Worm (Caenorhabditis elegans): Measurements from ENCODE around the gene Y59A8B.26.
"Not testable (repeated sequence)": the region's sequence is repeated elsewhere in the genome, so short reads cannot be mapped to it uniquely, and the experiment has no call there.

Y59A8B.26 gene

DNA sequence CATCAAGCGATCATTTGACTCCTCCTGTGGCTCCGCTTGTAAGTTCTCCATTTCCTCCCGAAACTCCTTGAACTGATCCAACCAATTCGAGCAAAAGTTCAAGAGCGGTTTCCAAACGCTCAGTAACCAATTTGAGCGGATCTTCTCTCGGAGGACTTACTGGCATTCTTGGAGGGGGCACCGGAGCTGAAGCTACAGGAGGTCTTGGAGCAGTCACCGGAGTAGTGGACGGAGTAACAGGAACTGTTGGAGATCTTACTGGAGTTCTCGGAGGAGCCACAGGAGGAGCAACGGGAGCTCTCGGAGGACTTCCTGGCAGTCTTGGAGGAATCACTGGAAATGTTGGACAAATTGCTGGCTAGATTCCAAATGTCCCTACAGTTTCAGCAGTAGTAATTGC, 2.0 kb downstream of the Y59A8B.26 start:
- TF ChIP-seq blmp-1 (tag; optimal IDR thresholded peaks at IDR 0.05) (no peak), mab-5 (tag; optimal IDR thresholded peaks at IDR 0.05) (no peak), ztf-11 (tag; optimal IDR thresholded peaks at IDR 0.05) (no peak), unc-120 (tag; optimal IDR thresholded peaks at IDR 0.05; ENCODE audit: poor library complexity, severe bottlenecking) (no peak), bed-3 (GFP tag; optimal IDR thresholded peaks at IDR 0.05) (no peak), lin-13 (tag; optimal IDR thresholded peaks at IDR 0.05) (no peak), cnd-1 (tag; optimal IDR thresholded peaks at IDR 0.05) (no peak), sptf-1 (tag; optimal IDR thresholded peaks at IDR 0.05) (no peak), sem-2 (GFP tag; optimal IDR thresholded peaks at IDR 0.05) (no peak), unc-62 (GFP tag; optimal IDR thresholded peaks at IDR 0.05) (no peak), flh-1 (GFP tag; optimal IDR thresholded peaks at IDR 0.05) (no peak), lin-32 (GFP tag; optimal IDR thresholded peaks at IDR 0.05) (no peak), elt-3 (tag; optimal IDR thresholded peaks at IDR 0.05) (no peak), hlh-1 (tag; optimal IDR thresholded peaks at IDR 0.05) (no peak), M03D4.4 (tag; optimal IDR thresholded peaks at IDR 0.05) (no peak)

DNA sequence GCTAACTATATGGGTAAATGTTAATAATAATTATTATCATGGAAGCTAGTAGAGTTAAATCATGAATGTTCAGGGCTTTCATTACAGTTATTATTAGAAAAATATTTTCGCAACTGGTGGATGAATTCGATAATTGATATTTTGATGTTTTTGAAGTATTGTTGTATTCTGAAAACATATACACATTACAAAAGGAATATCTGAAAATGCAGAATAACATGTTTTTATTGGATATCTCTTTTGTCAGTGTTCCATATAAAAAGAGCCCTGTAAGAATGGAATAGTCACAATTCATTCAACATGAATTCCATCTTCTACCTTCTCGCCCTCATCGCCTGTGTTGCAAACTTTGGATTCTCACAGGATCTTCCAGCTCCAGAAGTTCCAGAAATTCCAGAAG, 3.7 kb downstream of the Y59A8B.26 start, which contains the start of gene Y59A8B.19:
Gene Y59A8B.19 (plus strand): TSS at position 301 of the 400 bp plus-strand sequence.
- TF ChIP-seq ceh-83 (GFP tag; optimal IDR thresholded peaks at IDR 0.05); mep-1 (tag; optimal IDR thresholded peaks at IDR 0.05); pha-4 (tag; optimal IDR thresholded peaks at IDR 0.05): not testable (repeated sequence)

DNA sequence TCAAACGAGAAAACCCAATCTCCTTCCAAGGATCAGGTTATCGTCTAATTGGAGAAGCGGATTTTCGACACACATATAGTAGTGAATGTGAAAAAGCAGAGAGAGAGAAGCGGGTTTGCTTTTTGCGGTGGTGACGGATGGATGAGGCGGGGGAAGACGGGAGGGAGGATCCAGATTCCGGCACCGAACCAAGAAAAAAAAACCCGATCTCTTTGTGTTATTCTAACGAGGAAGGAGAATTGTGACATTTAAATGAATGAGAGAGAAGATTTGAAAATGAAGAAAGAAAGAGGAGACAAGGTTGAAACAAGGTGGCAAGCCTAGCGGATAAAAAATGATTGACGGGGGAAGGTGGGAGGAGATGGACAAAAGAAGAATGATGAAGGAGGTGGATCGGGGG, 6.8 kb downstream of the Y59A8B.26 start:
- TF ChIP-seq mep-1 (tag; optimal IDR thresholded peaks at IDR 0.05) (no peak), unc-39 (tag; optimal IDR thresholded peaks at IDR 0.05) (no peak), zip-8 (tag; optimal IDR thresholded peaks at IDR 0.05) (no peak), nhr-28 (tag; optimal IDR thresholded peaks at IDR 0.05) (no peak), ham-2 (GFP tag; optimal IDR thresholded peaks at IDR 0.05) (no peak), mab-5 (tag; optimal IDR thresholded peaks at IDR 0.05) (no peak), sem-2 (GFP tag; optimal IDR thresholded peaks at IDR 0.05) (no peak), nhr-76 (tag; optimal IDR thresholded peaks at IDR 0.05) (no peak), blmp-1 (tag; optimal IDR thresholded peaks at IDR 0.05) (no peak)

DNA sequence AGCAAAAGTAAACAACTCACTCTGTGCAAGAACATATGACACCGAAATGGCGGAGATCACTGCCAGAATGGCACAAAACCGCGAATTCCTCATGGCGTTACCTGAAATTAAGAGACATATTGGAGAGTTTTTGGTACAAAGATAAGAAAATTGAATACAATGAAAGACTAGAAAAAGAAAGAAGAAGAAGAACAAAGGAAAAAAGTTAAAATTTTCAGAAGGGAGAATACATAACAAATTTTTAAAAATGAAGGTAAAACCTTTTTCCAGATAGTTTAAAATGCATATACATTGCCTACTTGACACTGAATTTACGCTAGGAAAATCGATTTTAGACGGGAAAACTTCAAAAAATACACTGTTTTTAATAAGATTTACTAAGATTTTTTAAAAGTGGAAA, 9.4 kb downstream of the Y59A8B.26 start, which contains the start of gene lon-8:
Gene lon-8 (minus strand): TSS at position 101 of the 400 bp plus-strand sequence.
- TF ChIP-seq lsy-2 (tag; optimal IDR thresholded peaks at IDR 0.05) (no peak), unc-62 (GFP tag; optimal IDR thresholded peaks at IDR 0.05) (no peak), nhr-12 (tag; optimal IDR thresholded peaks at IDR 0.05) (no peak), blmp-1 (tag; optimal IDR thresholded peaks at IDR 0.05) (no peak), elt-1 (tag; optimal IDR thresholded peaks at IDR 0.05; ENCODE audit: borderline replicate concordance, insufficient read depth) (no peak), hlh-1 (tag; optimal IDR thresholded peaks at IDR 0.05) (no peak), sem-2 (GFP tag; optimal IDR thresholded peaks at IDR 0.05) (no peak), pha-4 (tag; optimal IDR thresholded peaks at IDR 0.05) (no peak), ceh-43 (GFP tag; optimal IDR thresholded peaks at IDR 0.05) (no peak), drap-1 (GFP tag; optimal IDR thresholded peaks at IDR 0.05) (no peak), ceh-83 (GFP tag; optimal IDR thresholded peaks at IDR 0.05) (no peak), mep-1 (tag; optimal IDR thresholded peaks at IDR 0.05) (no peak), nhr-237 (tag; optimal IDR thresholded peaks at IDR 0.05) (no peak)

DNA sequence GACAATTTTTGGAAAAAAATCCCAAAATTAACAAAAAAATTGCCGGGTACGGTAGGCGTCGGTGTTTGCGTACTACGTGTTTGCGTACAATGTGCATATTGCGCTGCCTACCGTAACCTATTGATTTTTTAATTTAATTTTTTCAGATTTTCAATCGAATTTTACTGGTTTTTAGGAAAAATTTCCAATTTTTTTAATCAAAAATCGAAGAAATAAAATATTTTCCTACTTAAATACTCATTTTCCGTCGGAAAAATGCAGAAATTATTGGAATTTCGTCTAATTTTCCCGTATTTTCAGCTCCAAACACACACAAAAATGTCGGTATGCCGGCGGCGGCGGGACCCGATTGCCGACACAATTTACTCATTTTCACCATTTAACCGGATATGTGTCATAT, 24.7 kb downstream of the Y59A8B.26 start, which contains the start of gene Y59A8B.21:
Gene Y59A8B.21 (plus strand): TSS at position 301 of the 400 bp plus-strand sequence.
- TF ChIP-seq unc-62 (GFP tag; optimal IDR thresholded peaks at IDR 0.05) (no peak), pha-4 (tag; optimal IDR thresholded peaks at IDR 0.05) (no peak), M03D4.4 (tag; optimal IDR thresholded peaks at IDR 0.05) (no peak), elt-3 (tag; optimal IDR thresholded peaks at IDR 0.05) (no peak), unc-39 (tag; optimal IDR thresholded peaks at IDR 0.05) (no peak), zip-8 (tag; optimal IDR thresholded peaks at IDR 0.05) (no peak), snpc-4 (tag; optimal IDR thresholded peaks at IDR 0.05) (no peak), ceh-39 (tag; optimal IDR thresholded peaks at IDR 0.05) (no peak)

DNA sequence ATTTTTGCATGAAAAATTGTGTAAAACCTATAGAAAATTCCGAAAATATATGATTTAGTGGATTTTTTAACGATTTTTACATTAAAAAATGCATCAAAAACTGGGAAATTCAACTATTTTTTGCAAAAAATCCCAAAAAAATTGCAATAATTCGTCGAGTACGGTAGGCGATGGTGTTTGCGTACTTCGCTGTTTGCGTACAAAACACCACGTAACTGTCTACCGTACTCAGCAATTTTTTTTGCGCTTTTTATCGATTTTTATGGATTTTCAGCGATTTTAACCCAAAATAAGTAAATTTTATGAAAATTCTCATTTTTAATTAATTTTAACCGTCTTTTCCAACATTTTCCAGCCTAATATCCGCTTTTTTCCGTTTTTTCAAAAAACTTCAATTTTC, 27.7 kb downstream of the Y59A8B.26 start:
- TF ChIP-seq bed-3 (GFP tag; optimal IDR thresholded peaks at IDR 0.05) (no peak), lsy-2 (tag; optimal IDR thresholded peaks at IDR 0.05) (peak; percentile 86)
